Fruit fly (Drosophila melanogaster) whole organism, pupa: ENCODE data around the gene JTBR.

ENCODE experiments used
- CG10348 ChIP-seq: fragments of 200-800 bp; sonication (Bioruptor generic); IDR thresholded peaks from 2 replicates; pipeline ENCODE4 v1.3.6; 2022; ENCODE audit warnings: missing biosample characterization, missing genetic modification characterization
- CG12605 ChIP-seq: fragments of 200-800 bp; sonication (Bioruptor generic); IDR thresholded peaks from 2 replicates; pipeline ENCODE4 v1.3.6; 2022; ENCODE audit warnings: missing biosample characterization, missing genetic modification characterization
- CG13204 ChIP-seq: fragments of 200-800 bp; sonication (Bioruptor generic); optimal IDR thresholded peaks from 2 replicates; lab custom pipeline; 2018; ENCODE audit warnings: missing biosample characterization, mild to moderate bottlenecking, missing genetic modification characterization, moderate library complexity
- CG14655 ChIP-seq: fragments of 200-800 bp; sonication (Bioruptor generic); optimal IDR thresholded peaks from 3 replicates; lab custom pipeline; 2017; ENCODE audit warnings: mild to moderate bottlenecking, missing biosample characterization, missing genetic modification reagents, missing genetic modification characterization
- CG15710 ChIP-seq: fragments of 200-800 bp; sonication (Bioruptor generic); optimal IDR thresholded peaks from 2 replicates; lab custom pipeline; 2018; ENCODE audit warnings: missing biosample characterization, mild to moderate bottlenecking, missing genetic modification characterization, moderate library complexity
- CG17806 ChIP-seq: fragments of 200-800 bp; sonication (Bioruptor generic); optimal IDR thresholded peaks from 2 replicates; lab custom pipeline; 2018; ENCODE audit warnings: missing biosample characterization, mild to moderate bottlenecking, missing genetic modification characterization, moderate library complexity
- CG32121 ChIP-seq: fragments of 200-800 bp; sonication (Bioruptor generic); IDR thresholded peaks from 2 replicates; pipeline ENCODE4 v1.3.6; 2022; ENCODE audit warnings: missing biosample characterization, missing genetic modification characterization
- CG34367 ChIP-seq: fragments of 200-800 bp; sonication (Bioruptor generic); optimal IDR thresholded peaks from 2 replicates; lab custom pipeline; 2018; ENCODE audit warnings: missing biosample characterization, mild to moderate bottlenecking, missing genetic modification characterization
- CG4496 ChIP-seq: fragments of 200-800 bp; sonication (Bioruptor generic); IDR thresholded peaks from 3 replicates; pipeline ENCODE4 v1.3.6; 2022; ENCODE audit warnings: missing biosample characterization, missing genetic modification characterization
- CG8159 ChIP-seq: fragments of 200-800 bp; sonication (Bioruptor generic); optimal IDR thresholded peaks from 3 replicates; lab custom pipeline; 2018; ENCODE audit warnings: missing biosample characterization, mild to moderate bottlenecking, missing genetic modification characterization, moderate library complexity
- CG8301 ChIP-seq: fragments of 200-800 bp; sonication (Bioruptor generic); optimal IDR thresholded peaks from 2 replicates; lab custom pipeline; 2018; ENCODE audit warnings: missing biosample characterization, mild to moderate bottlenecking, missing genetic modification characterization
- CG9948 ChIP-seq: fragments of 200-800 bp; sonication (Bioruptor generic); optimal IDR thresholded peaks from 2 replicates; lab custom pipeline; 2018; ENCODE audit warnings: missing biosample characterization, mild to moderate bottlenecking, missing genetic modification characterization, moderate library complexity
- D1 ChIP-seq: fragments of 200-800 bp; sonication (Bioruptor generic); optimal IDR thresholded peaks from 2 replicates; lab custom pipeline; 2018; ENCODE audit warnings: missing biosample characterization, mild to moderate bottlenecking, missing genetic modification characterization, moderate library complexity
- EcR ChIP-seq: fragments of 200-800 bp; sonication (Bioruptor generic); optimal IDR thresholded peaks from 3 replicates; lab custom pipeline; 2019; ENCODE audit warnings: missing biosample characterization, missing genetic modification characterization, mild to moderate bottlenecking, moderate library complexity, missing genetic modification reagents
- Ets98B ChIP-seq: fragments of 200-800 bp; sonication (Bioruptor generic); IDR thresholded peaks from 2 replicates; pipeline ENCODE4 v1.3.6; 2022; ENCODE audit warnings: missing biosample characterization, missing genetic modification characterization
- Pif1A ChIP-seq: fragments of 200-800 bp; sonication (Bioruptor generic); optimal IDR thresholded peaks from 3 replicates; lab custom pipeline; 2016; ENCODE audit warnings: missing biosample characterization, missing genetic modification characterization
- Pif1B ChIP-seq: fragments of 200-800 bp; sonication (Bioruptor generic); optimal IDR thresholded peaks from 3 replicates; lab custom pipeline; 2016; ENCODE audit warnings: missing biosample characterization, missing genetic modification characterization
- Snoo ChIP-seq: fragments of 200-800 bp; sonication (Bioruptor generic); optimal IDR thresholded peaks from 3 replicates; lab custom pipeline; 2017; ENCODE audit warnings: missing biosample characterization, mild to moderate bottlenecking, missing genetic modification characterization, inconsistent platforms
- fd96Ca ChIP-seq: fragments of 200-800 bp; sonication (Bioruptor generic); IDR thresholded peaks from 3 replicates; pipeline ENCODE4 v1.3.6; 2022; ENCODE audit warnings: missing biosample characterization, missing genetic modification characterization
- gl ChIP-seq: fragments of 200-800 bp; sonication (Bioruptor generic); optimal IDR thresholded peaks from 2 replicates; lab custom pipeline; 2018; ENCODE audit warnings: missing biosample characterization, mild to moderate bottlenecking, missing genetic modification characterization
- rn ChIP-seq: fragments of 200-800 bp; sonication (Bioruptor generic); IDR thresholded peaks from 2 replicates; pipeline ENCODE4 v1.3.6; 2022; ENCODE audit warnings: missing biosample characterization, missing genetic modification characterization

Gene JTBR

dm6 chr3L:1777249-1777648 lies 25.4 kb downstream of the JTBR start, which contains the start of the genes CG2021 and mRpL46:
Gene CG2021, minus strand, starts transcription at chr3L:1777411.
Gene mRpL46, plus strand, starts transcription at chr3L:1777439.
- TF ChIP-seq fd96Ca (GFP tag; lab: Robert Waterston, UW) = no peak
- no peak for TF ChIP-seq CG8159 (tag; lab: Kevin White, UChicago)
- TF ChIP-seq CG8301 (tag; lab: Kevin White, UChicago) = no peak
- no peak for TF ChIP-seq CG15710 (tag; lab: Kevin White, UChicago)
- no peak for TF ChIP-seq EcR
- TF ChIP-seq CG14655 (GFP tag; lab: Kevin White, UChicago) = no peak
- no peak for TF ChIP-seq Snoo (tag; lab: Kevin White, UChicago)
- no peak for TF ChIP-seq D1 (tag; lab: Kevin White, UChicago)
- no peak for TF ChIP-seq Ets98B

- peak; percentile 91 for TF ChIP-seq CG8159 (tag; lab: Kevin White, UChicago)
- TF ChIP-seq fd96Ca (GFP tag; lab: Robert Waterston, UW) = peak; percentile 86
- TF ChIP-seq Pif1B = peak; percentile 95
- TF ChIP-seq CG13204 = no peak
- no peak for TF ChIP-seq CG14655 (GFP tag; lab: Kevin White, UChicago)
- no peak for TF ChIP-seq CG8301 (tag; lab: Kevin White, UChicago)
- TF ChIP-seq Snoo (tag; lab: Kevin White, UChicago) = no peak
- TF ChIP-seq Ets98B = peak; percentile 97
- TF ChIP-seq gl (tag; lab: Kevin White, UChicago) = peak; percentile 5
- peak; percentile 87 for TF ChIP-seq CG12605
- TF ChIP-seq Pif1A (GFP tag; lab: Kevin White, UChicago) = no peak
- TF ChIP-seq D1 (tag; lab: Kevin White, UChicago) = no peak
- peak; percentile 94 for TF ChIP-seq CG10348
- peak; percentile 92 for TF ChIP-seq CG17806 (tag; lab: Kevin White, UChicago)
- TF ChIP-seq CG15710 (tag; lab: Kevin White, UChicago) = peak; percentile 99
- TF ChIP-seq CG34367 (tag; lab: Kevin White, UChicago) = peak; percentile 97
- TF ChIP-seq rn (GFP tag; lab: Robert Waterston, UW) = peak; percentile 90
- no peak for TF ChIP-seq EcR
- TF ChIP-seq CG4496 = peak; percentile 98
- peak; percentile 82 for TF ChIP-seq CG9948 (tag; lab: Kevin White, UChicago)
- TF ChIP-seq CG32121 (GFP tag; lab: Robert Waterston, UW) = peak; percentile 97
Measured at dm6 chr3L:1774713-1775648, 27.7 kb downstream of the JTBR start, which contains the start of the genes CG13933 and PolD2. Gene CG13933, minus strand, starts transcription at chr3L:1775147. Gene PolD2, plus strand, starts transcription at chr3L:1775633.

- TF ChIP-seq Snoo (tag; lab: Kevin White, UChicago) (no peak), CG10348 (no peak), CG12605 (no peak)
Measured at dm6 chr3L:1772593-1772992, 30.1 kb downstream of the JTBR start.

- no peak for TF ChIP-seq CG13204
- no peak for TF ChIP-seq Pif1B
- no peak for TF ChIP-seq CG15710 (tag; lab: Kevin White, UChicago)
- TF ChIP-seq CG17806 (tag; lab: Kevin White, UChicago) = no peak
- no peak for TF ChIP-seq CG9948 (tag; lab: Kevin White, UChicago)
- no peak for TF ChIP-seq gl (tag; lab: Kevin White, UChicago)
- TF ChIP-seq CG8159 (tag; lab: Kevin White, UChicago) = no peak
- TF ChIP-seq CG34367 (tag; lab: Kevin White, UChicago) = no peak
- TF ChIP-seq CG14655 (GFP tag; lab: Kevin White, UChicago) = no peak
- TF ChIP-seq D1 (tag; lab: Kevin White, UChicago) = no peak
- no peak for TF ChIP-seq EcR
- no peak for TF ChIP-seq CG10348
- TF ChIP-seq Pif1A (GFP tag; lab: Kevin White, UChicago) = no peak
- TF ChIP-seq CG4496 = no peak
- no peak for TF ChIP-seq CG32121 (GFP tag; lab: Robert Waterston, UW)
- no peak for TF ChIP-seq CG8301 (tag; lab: Kevin White, UChicago)
- no peak for TF ChIP-seq Snoo (tag; lab: Kevin White, UChicago)
- TF ChIP-seq Ets98B = no peak
- no peak for TF ChIP-seq fd96Ca (GFP tag; lab: Robert Waterston, UW)
- no peak for TF ChIP-seq rn (GFP tag; lab: Robert Waterston, UW)
Measured at dm6 chr3L:1771658-1772057, 31.0 kb downstream of the JTBR start, which contains the start of gene Dhc62B. Gene Dhc62B, minus strand, starts transcription at chr3L:1771758.

- no peak for TF ChIP-seq CG9948 (tag; lab: Kevin White, UChicago)
- no peak for TF ChIP-seq D1 (tag; lab: Kevin White, UChicago)
- no peak for TF ChIP-seq CG14655 (GFP tag; lab: Kevin White, UChicago)
- TF ChIP-seq Pif1B = no peak
- no peak for TF ChIP-seq CG34367 (tag; lab: Kevin White, UChicago)
- TF ChIP-seq Snoo (tag; lab: Kevin White, UChicago) = no peak
- TF ChIP-seq CG8159 (tag; lab: Kevin White, UChicago) = no peak
- no peak for TF ChIP-seq fd96Ca (GFP tag; lab: Robert Waterston, UW)
- TF ChIP-seq CG4496 = no peak; the same call in 2 of the 3 replicates
- TF ChIP-seq CG32121 (GFP tag; lab: Robert Waterston, UW) = no peak
Measured at dm6 chr3L:1756143-1756542, 46.5 kb downstream of the JTBR start, which contains the start of gene CG8001. Gene CG8001, plus strand, starts transcription at chr3L:1756159.
